Fruit fly (Drosophila melanogaster): ENCODE results near the gene CG15386.

Gene CG15386

DNA sequence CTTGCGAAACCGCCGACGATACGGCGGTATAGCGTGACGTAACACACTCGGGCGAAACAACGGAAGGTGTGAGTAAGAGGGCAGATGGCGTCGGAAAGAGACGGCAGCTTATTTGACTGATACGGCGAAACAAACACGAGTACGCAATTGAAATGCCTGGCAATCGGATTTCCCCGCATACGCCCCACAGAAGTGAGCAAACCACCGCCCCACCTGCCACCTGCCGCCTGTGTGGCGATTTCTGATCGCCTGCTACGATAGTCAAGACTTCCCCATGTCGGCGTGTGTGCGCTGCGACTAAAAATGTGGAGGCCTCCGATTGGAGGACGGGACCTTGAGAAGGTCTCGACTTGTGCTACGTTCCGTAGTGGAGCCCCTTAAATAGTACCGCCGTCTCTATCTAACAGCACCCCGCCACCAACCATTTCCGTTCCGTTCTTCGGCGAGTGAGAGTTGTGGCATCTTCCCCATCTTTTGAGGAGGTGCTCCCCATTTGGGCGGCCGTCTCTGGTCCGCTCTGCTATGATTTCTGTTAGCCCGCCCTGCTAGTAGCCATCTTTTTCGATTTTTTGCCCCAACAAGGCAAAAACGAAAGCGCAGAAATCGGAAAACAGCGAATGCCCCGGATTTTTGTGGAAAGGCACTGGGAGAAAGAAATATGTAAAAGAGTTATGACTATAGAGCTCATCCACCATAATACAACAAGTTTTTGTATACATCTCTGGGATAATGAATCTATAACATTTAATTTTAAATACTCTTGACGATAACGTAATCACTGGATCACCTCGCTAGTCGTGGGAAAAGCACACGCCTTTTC lies 18.2 kb downstream of the CG15386 start:
- peak; percentile 65 for TF ChIP-seq HLHmδ (GFP tag; optimal IDR thresholded peaks at IDR 0.05)
- TF ChIP-seq CG43689 (GFP tag; IDR thresholded peaks at IDR 0.05): no peak
- TF ChIP-seq Blimp-1 (GFP tag; optimal IDR thresholded peaks at IDR 0.05): peak; percentile 86
- TF ChIP-seq CG13123 (GFP tag; optimal IDR thresholded peaks at IDR 0.05): peak; percentile 65
- peak; percentile 82 for TF ChIP-seq en (GFP tag; optimal IDR thresholded peaks at IDR 0.05)
- TF ChIP-seq cas (GFP tag; IDR thresholded peaks at IDR 0.05): no peak
- TF ChIP-seq D19B (GFP tag; optimal IDR thresholded peaks at IDR 0.05): peak; percentile 63
- no peak for TF ChIP-seq yki (optimal IDR thresholded peaks at IDR 0.05)
- TF ChIP-seq Nf-YC (tag; optimal IDR thresholded peaks at IDR 0.05): peak; percentile 95
- no peak for TF ChIP-seq CG13287 (GFP tag; IDR thresholded peaks at IDR 0.05; ENCODE audit: partially characterized antibody)
- peak; percentile 87 for TF ChIP-seq az2 (GFP tag; optimal IDR thresholded peaks at IDR 0.05)
- TF ChIP-seq CG15479 (GFP tag; optimal IDR thresholded peaks at IDR 0.05): no peak
- TF ChIP-seq tna (GFP tag; IDR thresholded peaks at IDR 0.05; ENCODE audit: partially characterized antibody): no peak
- peak; percentile 76 for TF ChIP-seq CG6254 (GFP tag; optimal IDR thresholded peaks at IDR 0.05)
- TF ChIP-seq Hr3 (GFP tag; optimal IDR thresholded peaks at IDR 0.05): peak; percentile 89
- no peak for TF ChIP-seq CG32772 (GFP tag; IDR thresholded peaks at IDR 0.05)
- TF ChIP-seq CG11560 (tag; IDR thresholded peaks at IDR 0.05): no peak
- peak; percentile 83 for TF ChIP-seq Camta (GFP tag; optimal IDR thresholded peaks at IDR 0.05)
- peak; percentile 69 for TF ChIP-seq salm (tag; optimal IDR thresholded peaks at IDR 0.05)
- TF ChIP-seq CG5180 (GFP tag; optimal IDR thresholded peaks at IDR 0.05): peak; percentile 43
- no peak for TF ChIP-seq Doc2 (GFP tag; IDR thresholded peaks at IDR 0.05)
- no peak for TF ChIP-seq MBD-R2 (GFP tag; IDR thresholded peaks at IDR 0.05)
- TF ChIP-seq Hmr (GFP tag; optimal IDR thresholded peaks at IDR 0.05): peak; percentile 84
- no peak for TF ChIP-seq gce (GFP tag; IDR thresholded peaks at IDR 0.05)
- TF ChIP-seq al (GFP tag; IDR thresholded peaks at IDR 0.05): no peak
- TF ChIP-seq Fer2 (tag; optimal IDR thresholded peaks at IDR 0.05): peak; percentile 11
- TF ChIP-seq Aef1 (GFP tag; IDR thresholded peaks at IDR 0.05): no peak
- TF ChIP-seq eyg (GFP tag; optimal IDR thresholded peaks at IDR 0.05): peak; percentile 80
- no peak for TF ChIP-seq wor (GFP tag; IDR thresholded peaks at IDR 0.05)
- TF ChIP-seq dm (GFP tag; optimal IDR thresholded peaks at IDR 0.05): peak; percentile 74
- TF ChIP-seq CG11247 (GFP tag; IDR thresholded peaks at IDR 0.05): no peak
- TF ChIP-seq CG7987 (GFP tag; optimal IDR thresholded peaks at IDR 0.05): peak; percentile 31
- TF ChIP-seq Myb (GFP tag; optimal IDR thresholded peaks at IDR 0.05): peak; percentile 60
- peak; percentile 74 for TF ChIP-seq CG1647 (GFP tag; optimal IDR thresholded peaks at IDR 0.05)
- no peak for TF ChIP-seq ato (GFP tag; IDR thresholded peaks at IDR 0.05; ENCODE audit: partially characterized antibody)
- no peak for TF ChIP-seq Bgb (GFP tag; IDR thresholded peaks at IDR 0.05; ENCODE audit: partially characterized antibody)
- peak; percentile 68 for TF ChIP-seq zfh2 (GFP tag; optimal IDR thresholded peaks at IDR 0.05)
- peak; percentile 82 for TF ChIP-seq CG12659 (GFP tag; optimal IDR thresholded peaks at IDR 0.05)
- no peak for TF ChIP-seq Dbx (GFP tag; IDR thresholded peaks at IDR 0.05)
- no peak for TF ChIP-seq CkIIα-i1 (GFP tag; IDR thresholded peaks at IDR 0.05)
- TF ChIP-seq CG31441 (GFP tag; IDR thresholded peaks at IDR 0.05): no peak
- TF ChIP-seq Six4 (GFP tag; optimal IDR thresholded peaks at IDR 0.05): peak; percentile 84
- TF ChIP-seq D (optimal IDR thresholded peaks at IDR 0.05): no peak
- TF ChIP-seq D (GFP tag; optimal IDR thresholded peaks at IDR 0.05): peak; percentile 87
- TF ChIP-seq abd-A (tag; optimal IDR thresholded peaks at IDR 0.05): peak; percentile 84
- TF ChIP-seq BEAF-32 (GFP tag; optimal IDR thresholded peaks at IDR 0.05): no peak
- TF ChIP-seq slbo (GFP tag; IDR thresholded peaks at IDR 0.05): no peak
- no peak for TF ChIP-seq wdn (GFP tag; IDR thresholded peaks at IDR 0.05)
- peak; percentile 99 for TF ChIP-seq sens (GFP tag)
- TF ChIP-seq CG30020 (tag; optimal IDR thresholded peaks at IDR 0.05): peak; percentile 26
- peak; percentile 84 for TF ChIP-seq her (GFP tag; optimal IDR thresholded peaks at IDR 0.05)

Data from whole organism, embryonic.